Worm (Caenorhabditis elegans) whole organism, late embryonic: Measurements from ENCODE around the gene aman-1.

Experiments
- C08G9.2 ChIP-seq: sonication (generic microtip); optimal IDR thresholded peaks from 2 replicates; lab custom pipeline; 2016; ENCODE audit warnings: mild to moderate bottlenecking, missing genetic modification characterization, moderate library complexity, missing compliant biosample characterization
- C38D4.7 ChIP-seq: fragments of 200-800 bp; sonication (Bioruptor generic); optimal IDR thresholded peaks from 2 replicates; lab custom pipeline; 2018; ENCODE audit warnings: mild to moderate bottlenecking, missing genetic modification characterization, moderate library complexity, missing compliant biosample characterization
- K09A11.1 ChIP-seq: sonication (generic microtip); optimal IDR thresholded peaks from 2 replicates; lab custom pipeline; 2017; ENCODE audit warnings: antibody characterized with exemption, mild to moderate bottlenecking, missing genetic modification characterization, missing compliant biosample characterization; ENCODE audit not compliant: insufficient read depth
- T23F11.4 ChIP-seq: fragments of 200-800 bp; sonication (Bioruptor generic); optimal IDR thresholded peaks from 2 replicates; lab custom pipeline; 2018; ENCODE audit warnings: mild to moderate bottlenecking, missing genetic modification characterization, missing compliant biosample characterization
- ceh-2 ChIP-seq: sonication (generic microtip); optimal IDR thresholded peaks from 2 replicates; lab custom pipeline; 2016; ENCODE audit warnings: missing genotype, missing genetic modification characterization, missing compliant biosample characterization
- ceh-22 ChIP-seq: sonication (generic microtip); optimal IDR thresholded peaks from 2 replicates; lab custom pipeline; 2017; ENCODE audit warnings: missing biosample characterization, missing genetic modification characterization
- ceh-34 ChIP-seq: sonication (generic microtip); optimal IDR thresholded peaks from 2 replicates; lab custom pipeline; 2016; ENCODE audit warnings: mild to moderate bottlenecking, missing genetic modification characterization, missing compliant biosample characterization
- ceh-6 ChIP-seq: fragments of 200-800 bp; sonication (Bioruptor generic); optimal IDR thresholded peaks from 2 replicates; lab custom pipeline; 2018; ENCODE audit warnings: mild to moderate bottlenecking, missing genetic modification characterization, missing compliant biosample characterization
- ceh-9 ChIP-seq: sonication (generic microtip); optimal IDR thresholded peaks from 2 replicates; lab custom pipeline; 2016; ENCODE audit warnings: mild to moderate bottlenecking, missing genetic modification characterization, inconsistent platforms, missing compliant biosample characterization
- che-1 ChIP-seq: sonication (generic microtip); optimal IDR thresholded peaks from 2 replicates; lab custom pipeline; 2016; ENCODE audit warnings: mild to moderate bottlenecking, missing genetic modification characterization, missing compliant biosample characterization
- elt-2 ChIP-seq: sonication (generic microtip); optimal IDR thresholded peaks from 2 replicates; lab custom pipeline; 2016; ENCODE audit warnings: missing genetic modification reagents, missing genetic modification characterization, missing compliant biosample characterization
- ets-4 ChIP-seq: sonication (generic microtip); optimal IDR thresholded peaks from 2 replicates; lab custom pipeline; 2016; ENCODE audit warnings: missing genetic modification characterization, missing compliant biosample characterization
- eyg-1 ChIP-seq: sonication (generic microtip); optimal IDR thresholded peaks from 2 replicates; lab custom pipeline; 2016; ENCODE audit warnings: missing genotype, missing genetic modification characterization, missing compliant biosample characterization
- fax-1 ChIP-seq: sonication (generic microtip); optimal IDR thresholded peaks from 2 replicates; lab custom pipeline; 2016; ENCODE audit warnings: missing genotype, missing genetic modification characterization, missing compliant biosample characterization
- fkh-10 ChIP-seq: fragments of 150-350 bp; optimal IDR thresholded peaks from 2 replicates; lab custom pipeline; 2014; ENCODE audit warnings: missing biosample characterization, missing genetic modification reagents, missing genetic modification characterization
- gmeb-2 ChIP-seq: sonication (generic microtip); optimal IDR thresholded peaks from 2 replicates; lab custom pipeline; 2016; ENCODE audit warnings: missing genetic modification characterization, inconsistent platforms, missing compliant biosample characterization
- hlh-30 ChIP-seq: sonication (generic microtip); optimal IDR thresholded peaks from 2 replicates; lab custom pipeline; 2017; ENCODE audit warnings: antibody characterized with exemption, missing genetic modification characterization, missing compliant biosample characterization; ENCODE audit not compliant: insufficient read depth
- hlh-8 ChIP-seq: sonication (generic microtip); optimal IDR thresholded peaks from 2 replicates; lab custom pipeline; 2016; ENCODE audit warnings: missing genotype, missing genetic modification characterization, missing compliant biosample characterization
- lim-6 ChIP-seq: sonication (generic microtip); optimal IDR thresholded peaks from 2 replicates; lab custom pipeline; 2016; ENCODE audit warnings: missing genetic modification characterization, missing compliant biosample characterization
- lin-11 ChIP-seq: fragments of 200-800 bp; sonication (Bioruptor generic); optimal IDR thresholded peaks from 2 replicates; lab custom pipeline; 2018; ENCODE audit warnings: mild to moderate bottlenecking, missing genetic modification characterization, missing compliant biosample characterization
- mec-3 ChIP-seq: sonication (generic microtip); optimal IDR thresholded peaks from 2 replicates; lab custom pipeline; 2016; ENCODE audit warnings: borderline replicate concordance, missing genetic modification characterization, missing compliant biosample characterization
- nfya-1 ChIP-seq: sonication (generic microtip); optimal IDR thresholded peaks from 2 replicates; lab custom pipeline; 2017; ENCODE audit warnings: missing genetic modification characterization, mild to moderate bottlenecking, missing compliant biosample characterization, antibody characterized with exemption, moderate library complexity
- nhr-232 ChIP-seq: sonication (generic microtip); optimal IDR thresholded peaks from 2 replicates; lab custom pipeline; 2016; ENCODE audit warnings: missing genetic modification characterization, missing compliant biosample characterization
- odd-2 ChIP-seq: sonication (generic microtip); optimal IDR thresholded peaks from 2 replicates; lab custom pipeline; 2017; ENCODE audit warnings: antibody characterized with exemption, mild to moderate bottlenecking, missing genetic modification characterization, missing compliant biosample characterization
- pat-9 ChIP-seq: fragments of 200-800 bp; sonication (Bioruptor generic); optimal IDR thresholded peaks from 2 replicates; lab custom pipeline; 2018; ENCODE audit warnings: mild to moderate bottlenecking, missing genetic modification characterization, moderate library complexity, missing compliant biosample characterization
- pha-4 ChIP-seq: fragments of 150-350 bp; optimal IDR thresholded peaks from 2 replicates; lab custom pipeline; 2018; ENCODE audit warnings: missing biosample characterization, missing genetic modification reagents, missing genetic modification characterization
- pros-1 ChIP-seq: fragments of 150-350 bp; optimal IDR thresholded peaks from 2 replicates; lab custom pipeline; 2014; ENCODE audit warnings: missing biosample characterization, missing genetic modification reagents, missing genetic modification characterization
- ref-2 ChIP-seq: sonication (generic microtip); optimal IDR thresholded peaks from 2 replicates; lab custom pipeline; 2016; ENCODE audit warnings: missing genetic modification characterization, missing compliant biosample characterization
- sdc-2 ChIP-seq: sonication (generic microtip); optimal IDR thresholded peaks from 2 replicates; lab custom pipeline; 2016; ENCODE audit warnings: missing genotype, missing genetic modification characterization, missing compliant biosample characterization
- sox-4 ChIP-seq: sonication (generic microtip); optimal IDR thresholded peaks from 2 replicates; lab custom pipeline; 2017; ENCODE audit warnings: mild to moderate bottlenecking, missing genetic modification characterization, inconsistent platforms, missing compliant biosample characterization
- tbx-2 ChIP-seq: sonication (generic microtip); optimal IDR thresholded peaks from 2 replicates; lab custom pipeline; 2016; ENCODE audit warnings: missing genetic modification characterization, missing compliant biosample characterization
- unc-3 ChIP-seq, 2 experiments: fragments of 200-800 bp in 1 of 2; sonication (Bioruptor generic) in 1 of 2; sonication (generic microtip) in 1 of 2; conservative IDR thresholded peaks in 1 of 2; optimal IDR thresholded peaks in 1 of 2; 2 replicates each; pipeline versions ENCODE4 v1.3.6 to Lab custom; 2016 to 2022; ENCODE audit warnings: missing compliant biosample characterization in 2 of 2, missing genetic modification characterization in 2 of 2, missing genetic modification reagents in 1 of 2
- unc-42 ChIP-seq: sonication (generic microtip); optimal IDR thresholded peaks from 2 replicates; lab custom pipeline; 2016; ENCODE audit warnings: missing genotype, missing genetic modification characterization, missing compliant biosample characterization
- unc-55 ChIP-seq: sonication (generic microtip); optimal IDR thresholded peaks from 2 replicates; lab custom pipeline; 2017; ENCODE audit warnings: missing biosample characterization, missing genetic modification reagents, missing genetic modification characterization
- unc-86 ChIP-seq: sonication (generic microtip); optimal IDR thresholded peaks from 2 replicates; lab custom pipeline; 2016; ENCODE audit warnings: missing genetic modification characterization, missing compliant biosample characterization
- ztf-16 ChIP-seq: sonication (generic microtip); optimal IDR thresholded peaks from 2 replicates; lab custom pipeline; 2017; ENCODE audit warnings: missing genetic modification characterization, missing compliant biosample characterization

aman-1 gene

ce11 chrX:4732752-4733151 lies at the start of gene aman-1:
aman-1 (plus strand) TSS chrX:4733095.
- no peak for TF ChIP-seq sdc-2 (tag; lab: Kevin White, UChicago)
- no peak for TF ChIP-seq fax-1
- no peak for TF ChIP-seq mec-3 (tag; lab: Kevin White, UChicago)
- TF ChIP-seq elt-2 (tag; lab: Kevin White, UChicago): peak; percentile 94

- TF ChIP-seq pros-1 (no peak), hlh-30 (tag; lab: Kevin White, UChicago) (no peak), unc-42 (tag; lab: Kevin White, UChicago) (no peak), ets-4 (tag; lab: Kevin White, UChicago) (no peak), pat-9 (no peak), C08G9.2 (tag; lab: Kevin White, UChicago) (no peak), ceh-34 (tag; lab: Kevin White, UChicago) (no peak), ceh-22 (tag; lab: Kevin White, UChicago) (no peak), nhr-232 (tag; lab: Kevin White, UChicago) (no peak), lin-11 (no peak), ref-2 (tag; lab: Kevin White, UChicago) (no peak), ceh-6 (GFP tag; lab: Kevin White, UChicago) (no peak), fkh-10 (no peak), T23F11.4 (GFP tag; lab: Kevin White, UChicago) (no peak), che-1 (tag; lab: Kevin White, UChicago) (no peak), pha-4 (tag; lab: Kevin White, UChicago) (no peak)
Observed at ce11 chrX:4685579-4685978, 47.3 kb upstream of the aman-1 start.

- no peak for TF ChIP-seq unc-55 (GFP tag; lab: Kevin White, UChicago)
- no peak for TF ChIP-seq sox-4 (tag; lab: Kevin White, UChicago)
- no peak for TF ChIP-seq unc-3 (GFP tag; conservative IDR thresholded peaks at IDR 0.05; lab: Robert Waterston, UW)
- no peak for TF ChIP-seq unc-3 (tag; optimal IDR thresholded peaks at IDR 0.05; lab: Kevin White, UChicago)
- TF ChIP-seq gmeb-2 (tag; lab: Kevin White, UChicago): no peak
- no peak for TF ChIP-seq odd-2
- TF ChIP-seq tbx-2 (tag; lab: Kevin White, UChicago): no peak
- no peak for TF ChIP-seq nfya-1 (tag; lab: Kevin White, UChicago)
- no peak for TF ChIP-seq lim-6
- no peak for TF ChIP-seq sdc-2 (tag; lab: Kevin White, UChicago)
- no peak for TF ChIP-seq T23F11.4 (GFP tag; lab: Kevin White, UChicago)
- TF ChIP-seq C38D4.7: no peak
- TF ChIP-seq K09A11.1 (tag; lab: Kevin White, UChicago): no peak
- TF ChIP-seq ceh-34 (tag; lab: Kevin White, UChicago): no peak
- no peak for TF ChIP-seq ceh-2
Observed at ce11 chrX:4691148-4691773, 41.6 kb upstream of the aman-1 start, which contains the start of gene K02G10.5. K02G10.5 (minus strand) TSS chrX:4691198.

- TF ChIP-seq unc-42 (tag; lab: Kevin White, UChicago) (no peak), hlh-8 (tag; lab: Kevin White, UChicago) (no peak), ceh-9 (tag; lab: Kevin White, UChicago) (no peak), fkh-10 (no peak), unc-86 (tag; lab: Kevin White, UChicago) (no peak), eyg-1 (tag; lab: Kevin White, UChicago) (no peak), ztf-16 (tag; lab: Kevin White, UChicago) (no peak)
Observed at ce11 chrX:4694611-4695370, 38.1 kb upstream of the aman-1 start.
